Worm (Caenorhabditis elegans): Measurements from ENCODE around the gene rpb-6.

rpb-6 gene

ce11 chrII:10557206-10557574 lies 22.0 kb upstream of the rpb-6 start:
- TF ChIP-seq F49E8.2 (tag; optimal IDR thresholded peaks at IDR 0.05; ENCODE audit: borderline replicate concordance) (no peak), daf-16 (GFP tag; optimal IDR thresholded peaks at IDR 0.05) (no peak), daf-16 (tag; optimal IDR thresholded peaks at IDR 0.05) (peak; percentile 95), nhr-77 (tag; optimal IDR thresholded peaks at IDR 0.05) (peak; percentile 25), dmd-6 (GFP tag; IDR thresholded peaks at IDR 0.05) (no peak; the same call in 1 of the 2 replicates), lsy-2 (tag; optimal IDR thresholded peaks at IDR 0.05) (peak in 1 of 2 experiments; percentile 57), mdl-1 (tag; optimal IDR thresholded peaks at IDR 0.05) (peak in 1 of 2 experiments; percentile 68), mep-1 (tag; optimal IDR thresholded peaks at IDR 0.05) (peak; percentile 66), pqm-1 (tag; optimal IDR thresholded peaks at IDR 0.05) (peak; percentile 26), hif-1 (tag; optimal IDR thresholded peaks at IDR 0.05) (peak in 1 of 2 experiments; percentile 3), lin-38 (GFP tag; IDR thresholded peaks at IDR 0.05) (no peak), nhr-28 (tag; optimal IDR thresholded peaks at IDR 0.05) (peak; percentile 87), tra-1 (GFP tag; IDR thresholded peaks at IDR 0.05) (0 out of 2 replicates have a peak, but pooled peaks have one; percentile 2), nhr-11 (tag; optimal IDR thresholded peaks at IDR 0.05) (peak; percentile 29), hlh-11 (tag; optimal IDR thresholded peaks at IDR 0.05) (peak; percentile 53), ceh-44 (GFP tag; IDR thresholded peaks at IDR 0.05) (no peak), cey-2 (tag; optimal IDR thresholded peaks at IDR 0.05; ENCODE audit: borderline replicate concordance, insufficient read depth) (peak; percentile 38), mxl-3 (GFP tag; optimal IDR thresholded peaks at IDR 0.05) (peak; percentile 2), nhr-25 (tag; optimal IDR thresholded peaks at IDR 0.05; ENCODE audit: borderline replicate concordance, insufficient read depth) (peak; percentile 6), nhr-237 (tag; optimal IDR thresholded peaks at IDR 0.05) (no peak), T20F7.1 (GFP tag; optimal IDR thresholded peaks at IDR 0.05) (peak; percentile 40), lin-1 (GFP tag; IDR thresholded peaks at IDR 0.05) (no peak), hlh-30 (tag; optimal IDR thresholded peaks at IDR 0.05; ENCODE audit: insufficient read depth) (peak; percentile 94), unc-62 (GFP tag; optimal IDR thresholded peaks at IDR 0.05 in 1 of 2) (peak in 1 of 2 experiments; percentile 70), unc-62 (tag; optimal IDR thresholded peaks at IDR 0.05) (no peak), dve-1 (tag; optimal IDR thresholded peaks at IDR 0.05; ENCODE audit: insufficient read depth) (peak; percentile 85), nhr-48 (tag; optimal IDR thresholded peaks at IDR 0.05) (peak; percentile 0)

- TF ChIP-seq madf-5 (GFP tag; IDR thresholded peaks at IDR 0.05) (0 out of 4 replicates have a peak, but pooled peaks of 1 of the 2 experiments have one; percentile 63), aha-1 (tag) (peak; percentile 34), Y48G9A.11 (GFP tag; IDR thresholded peaks at IDR 0.05) (0 out of 2 replicates have a peak, but pooled peaks have one; percentile 38)
Observed at ce11 chrII:10557582-10557981, 21.6 kb upstream of the rpb-6 start.

ce11 chrII:10558345-10558744 lies 20.8 kb upstream of the rpb-6 start:
- peak; percentile 87 for TF ChIP-seq nhr-11 (tag; optimal IDR thresholded peaks at IDR 0.05)
- TF ChIP-seq hlh-30 (tag; optimal IDR thresholded peaks at IDR 0.05; ENCODE audit: insufficient read depth): peak; percentile 66
- TF ChIP-seq mdl-1 (tag; optimal IDR thresholded peaks at IDR 0.05): peak in 1 of 2 experiments; percentile 3
- TF ChIP-seq skn-1 (tag; optimal IDR thresholded peaks at IDR 0.05): no peak
- peak in 1 of 2 experiments; percentile 43 for TF ChIP-seq daf-16 (GFP tag; optimal IDR thresholded peaks at IDR 0.05)
- TF ChIP-seq daf-16 (tag; optimal IDR thresholded peaks at IDR 0.05): no peak
- no peak for TF ChIP-seq dmd-8 (GFP tag; IDR thresholded peaks at IDR 0.05)
- peak; percentile 25 for TF ChIP-seq mxl-3 (GFP tag; optimal IDR thresholded peaks at IDR 0.05)

- no peak for TF ChIP-seq zfp-3 (GFP tag; conservative IDR thresholded peaks at IDR 0.05)
- TF ChIP-seq set-16 (GFP tag; IDR thresholded peaks at IDR 0.05): peak; percentile 61; the same call in 1 of the 2 replicates
- no peak for TF ChIP-seq ceh-20 (GFP tag; IDR thresholded peaks at IDR 0.05)
- TF ChIP-seq daf-19 (GFP tag; conservative IDR thresholded peaks at IDR 0.05): no peak
- peak; percentile 73 for TF ChIP-seq nhr-11 (tag; optimal IDR thresholded peaks at IDR 0.05)
- TF ChIP-seq mdl-1 (tag; optimal IDR thresholded peaks at IDR 0.05): peak in 1 of 2 experiments; percentile 84
- no peak for TF ChIP-seq daf-8 (GFP tag; IDR thresholded peaks at IDR 0.05)
- no peak for TF ChIP-seq dmd-6 (GFP tag; IDR thresholded peaks at IDR 0.05)
- peak; percentile 17 for TF ChIP-seq nhr-28 (tag; optimal IDR thresholded peaks at IDR 0.05)
- no peak for TF ChIP-seq dmd-8 (GFP tag; IDR thresholded peaks at IDR 0.05)
- peak; percentile 74 for TF ChIP-seq mep-1 (tag; optimal IDR thresholded peaks at IDR 0.05)
- TF ChIP-seq ama-1 (optimal IDR thresholded peaks at IDR 0.05): peak; percentile 3
- no peak for TF ChIP-seq ceh-82 (tag; optimal IDR thresholded peaks at IDR 0.05)
- TF ChIP-seq egl-27 (tag; optimal IDR thresholded peaks at IDR 0.05): no peak
- TF ChIP-seq madf-9 (GFP tag; conservative IDR thresholded peaks at IDR 0.05): peak; percentile 1; the same call in 1 of the 2 replicates
- TF ChIP-seq nhr-6 (tag; optimal IDR thresholded peaks at IDR 0.05): no peak
- TF ChIP-seq gei-8 (GFP tag; optimal IDR thresholded peaks at IDR 0.05): no peak
- TF ChIP-seq pqm-1 (tag; optimal IDR thresholded peaks at IDR 0.05): no peak
- TF ChIP-seq nhr-48 (tag; optimal IDR thresholded peaks at IDR 0.05): no peak
- TF ChIP-seq zag-1 (tag; optimal IDR thresholded peaks at IDR 0.05): no peak
- no peak for TF ChIP-seq unc-39 (tag; optimal IDR thresholded peaks at IDR 0.05)
Observed at ce11 chrII:10558962-10559415, 20.2 kb upstream of the rpb-6 start.
